Fruit fly (Drosophila melanogaster): ENCODE data around the gene Spp.

Spp gene

dm6 chr2L:512028-512427, 32.4 kb downstream of the Spp start (continued):
- TF ChIP-seq hkb (optimal IDR thresholded peaks at IDR 0.05) (no peak), hkb (GFP tag; IDR thresholded peaks at IDR 0.05) (peak; percentile 81), CG31224 (GFP tag; IDR thresholded peaks at IDR 0.05) (no peak), nau (GFP tag; optimal IDR thresholded peaks at IDR 0.05) (no peak), toy (GFP tag; IDR thresholded peaks at IDR 0.05) (no peak), exex (tag; optimal IDR thresholded peaks at IDR 0.05) (no peak), CG4424 (GFP tag; optimal IDR thresholded peaks at IDR 0.05) (peak; percentile 45), az2 (GFP tag; optimal IDR thresholded peaks at IDR 0.05) (peak; percentile 65), so (GFP tag; IDR thresholded peaks at IDR 0.05) (peak; percentile 54; the same call in 1 of the 3 replicates), CG7372 (GFP tag; IDR thresholded peaks at IDR 0.05) (no peak), Chrac-16 (GFP tag; optimal IDR thresholded peaks at IDR 0.05) (peak; percentile 58), Ada2b (GFP tag; IDR thresholded peaks at IDR 0.05) (0 out of 2 replicates have a peak, but pooled peaks have one; percentile 20), CG12769 (tag; optimal IDR thresholded peaks at IDR 0.05) (peak; percentile 47), CG6765 (GFP tag; optimal IDR thresholded peaks at IDR 0.05) (no peak), CG7357 (GFP tag; IDR thresholded peaks at IDR 0.05) (no peak), CG9215 (GFP tag; IDR thresholded peaks at IDR 0.05) (no peak), pan (optimal IDR thresholded peaks at IDR 0.05) (no peak), pan (GFP tag; optimal IDR thresholded peaks at IDR 0.05 in 1 of 2, IDR thresholded peaks at IDR 0.05 in 1 of 2) (peak in 1 of 2 experiments; percentile 58), twi (tag; optimal IDR thresholded peaks at IDR 0.05) (peak; percentile 26), bab2 (GFP tag; optimal IDR thresholded peaks at IDR 0.05) (peak; percentile 33), Dll (GFP tag; IDR thresholded peaks at IDR 0.05; ENCODE audit: partially characterized antibody) (no peak), CG17385 (GFP tag; optimal IDR thresholded peaks at IDR 0.05) (peak; percentile 64), Dfd (GFP tag; optimal IDR thresholded peaks at IDR 0.05) (no peak), CG17829 (tag; optimal IDR thresholded peaks at IDR 0.05) (peak; percentile 13), CG4617 (GFP tag; optimal IDR thresholded peaks at IDR 0.05; ENCODE audit: borderline replicate concordance) (peak; percentile 16), CG6683 (GFP tag; optimal IDR thresholded peaks at IDR 0.05) (no peak), CG18262 (tag; optimal IDR thresholded peaks at IDR 0.05) (peak; percentile 59), ewg (GFP tag; optimal IDR thresholded peaks at IDR 0.05) (peak; percentile 46), inv (GFP tag; IDR thresholded peaks at IDR 0.05; ENCODE audit: partially characterized antibody) (no peak), ab (GFP tag; optimal IDR thresholded peaks at IDR 0.05) (no peak), CG3281 (GFP tag; optimal IDR thresholded peaks at IDR 0.05) (no peak), CoRest (tag; optimal IDR thresholded peaks at IDR 0.05) (peak; percentile 68), CG14050 (GFP tag; IDR thresholded peaks at IDR 0.05) (peak; percentile 38; the same call in 1 of the 3 replicates), kah (GFP tag; optimal IDR thresholded peaks at IDR 0.05) (no peak), CrebB (tag; optimal IDR thresholded peaks at IDR 0.05) (no peak), Bdp1 (GFP tag; optimal IDR thresholded peaks at IDR 0.05) (no peak), mld (GFP tag; IDR thresholded peaks at IDR 0.05; ENCODE audit: partially characterized antibody) (no peak), bcd (GFP tag; optimal IDR thresholded peaks at IDR 0.05) (peak; percentile 39), CG10565 (GFP tag; optimal IDR thresholded peaks at IDR 0.05) (no peak), dan (GFP tag; IDR thresholded peaks at IDR 0.05) (no peak), gcm2 (GFP tag; optimal IDR thresholded peaks at IDR 0.05) (no peak), Asciz (GFP tag; optimal IDR thresholded peaks at IDR 0.05) (no peak), nmo (GFP tag; optimal IDR thresholded peaks at IDR 0.05) (peak; percentile 74), CG11456 (GFP tag; IDR thresholded peaks at IDR 0.05) (peak; percentile 55; the same call in 2 of the 3 replicates), sim (GFP tag; IDR thresholded peaks at IDR 0.05) (peak; percentile 53; the same call in 1 of the 2 replicates), CG18476 (GFP tag; optimal IDR thresholded peaks at IDR 0.05) (peak; percentile 20), croc (GFP tag; conservative IDR thresholded peaks at IDR 0.05) (no peak), crp (GFP tag; optimal IDR thresholded peaks at IDR 0.05) (no peak), CG2678 (tag; optimal IDR thresholded peaks at IDR 0.05) (peak; percentile 52), CG4730 (GFP tag; IDR thresholded peaks at IDR 0.05) (no peak), CG30403 (GFP tag; optimal IDR thresholded peaks at IDR 0.05) (peak; percentile 65)

Measured in whole organism, embryonic.